Worm (Caenorhabditis elegans): ENCODE measurements around the gene sre-43.

ce11 chrII:13991741-13992140 is 22.9 kb upstream of the sre-43 start, which contains the start of gene Y39G8B.5:
- no peak for TF ChIP-seq aly-2 (tag; optimal IDR thresholded peaks at IDR 0.05)
- TF ChIP-seq nhr-77 (tag; optimal IDR thresholded peaks at IDR 0.05): no peak
- TF ChIP-seq unc-62 (GFP tag; optimal IDR thresholded peaks at IDR 0.05): no peak
- TF ChIP-seq ZK546.5 (tag; optimal IDR thresholded peaks at IDR 0.05): no peak
- no peak for TF ChIP-seq lin-39 (tag; optimal IDR thresholded peaks at IDR 0.05)
- no peak for TF ChIP-seq Y55F3AM.14 (GFP tag; optimal IDR thresholded peaks at IDR 0.05)
